Worm (Caenorhabditis elegans) whole organism, mixed stage, embryonic: ENCODE measurements around the gene let-858.
A peak's percentile ranks its signal among the peaks of the same experiment; 100 is the strongest.

Experiments used
- M03D4.4 ChIP-seq: sonication (generic microtip); optimal IDR thresholded peaks from 2 replicates; lab custom pipeline; 2017; ENCODE audit warnings: mild to moderate bottlenecking, missing genetic modification characterization, missing compliant biosample characterization
- bed-3 ChIP-seq: fragments of 200-800 bp; sonication (Bioruptor generic); optimal IDR thresholded peaks from 3 replicates; lab custom pipeline; 2018; ENCODE audit warnings: mild to moderate bottlenecking, missing genetic modification characterization, moderate library complexity, missing compliant biosample characterization
- blmp-1 ChIP-seq: fragments of 150-350 bp; optimal IDR thresholded peaks from 2 replicates; lab custom pipeline; 2014; ENCODE audit warnings: missing biosample characterization, missing genetic modification characterization
- ceh-39 ChIP-seq: fragments of 150-350 bp; optimal IDR thresholded peaks from 2 replicates; lab custom pipeline; 2014; ENCODE audit warnings: missing biosample characterization, missing genetic modification characterization
- ceh-43 ChIP-seq: fragments of 200-800 bp; sonication (Bioruptor generic); optimal IDR thresholded peaks from 2 replicates; lab custom pipeline; 2018; ENCODE audit warnings: mild to moderate bottlenecking, missing genetic modification characterization, moderate library complexity, missing compliant biosample characterization
- ceh-83 ChIP-seq: fragments of 200-800 bp; sonication (Bioruptor generic); optimal IDR thresholded peaks from 2 replicates; lab custom pipeline; 2018; ENCODE audit warnings: mild to moderate bottlenecking, missing genetic modification characterization, missing compliant biosample characterization
- ces-1 ChIP-seq: fragments of 150-350 bp; optimal IDR thresholded peaks from 2 replicates; lab custom pipeline; 2014; ENCODE audit warnings: missing biosample characterization, missing genetic modification reagents, missing genetic modification characterization
- cnd-1 ChIP-seq: fragments of 200-800 bp; sonication (Bioruptor generic); optimal IDR thresholded peaks from 2 replicates; lab custom pipeline; 2018; ENCODE audit warnings: mild to moderate bottlenecking, missing genetic modification characterization, missing compliant biosample characterization
- drap-1 ChIP-seq: fragments of 200-800 bp; sonication (Bioruptor generic); optimal IDR thresholded peaks from 3 replicates; lab custom pipeline; 2018; ENCODE audit warnings: mild to moderate bottlenecking, missing genetic modification characterization, missing compliant biosample characterization
- elt-1 ChIP-seq: sonication (generic microtip); optimal IDR thresholded peaks from 2 replicates; lab custom pipeline; 2017; ENCODE audit warnings: missing genetic modification characterization, mild to moderate bottlenecking, missing compliant biosample characterization, antibody characterized with exemption, moderate library complexity, borderline replicate concordance; ENCODE audit not compliant: insufficient read depth
- elt-3 ChIP-seq: fragments of 150-350 bp; optimal IDR thresholded peaks from 2 replicates; lab custom pipeline; 2014; ENCODE audit warnings: missing biosample characterization, missing genetic modification characterization
- hlh-1 ChIP-seq: fragments of 150-350 bp; optimal IDR thresholded peaks from 2 replicates; lab custom pipeline; 2014; ENCODE audit warnings: missing biosample characterization, missing genetic modification reagents, missing genetic modification characterization
- lin-13 ChIP-seq: fragments of 150-350 bp; optimal IDR thresholded peaks from 2 replicates; lab custom pipeline; 2014; ENCODE audit warnings: missing biosample characterization, missing genetic modification characterization
- lin-32 ChIP-seq: fragments of 200-800 bp; sonication (Bioruptor generic); optimal IDR thresholded peaks from 2 replicates; lab custom pipeline; 2018; ENCODE audit warnings: mild to moderate bottlenecking, missing genetic modification characterization, missing compliant biosample characterization
- lsy-2 ChIP-seq: fragments of 150-350 bp; optimal IDR thresholded peaks from 2 replicates; lab custom pipeline; 2014; ENCODE audit warnings: missing biosample characterization, missing genetic modification characterization
- mab-5 ChIP-seq: fragments of 150-350 bp; optimal IDR thresholded peaks from 2 replicates; lab custom pipeline; 2014; ENCODE audit warnings: missing biosample characterization, missing genetic modification characterization
- mls-2 ChIP-seq: sonication (generic microtip); optimal IDR thresholded peaks from 2 replicates; lab custom pipeline; 2016; ENCODE audit warnings: mild to moderate bottlenecking, missing genetic modification characterization, moderate library complexity, missing compliant biosample characterization
- nhr-2 ChIP-seq: fragments of 150-350 bp; optimal IDR thresholded peaks from 2 replicates; lab custom pipeline; 2014; ENCODE audit warnings: missing biosample characterization, missing genetic modification characterization
- nhr-237 ChIP-seq: fragments of 150-350 bp; optimal IDR thresholded peaks from 2 replicates; lab custom pipeline; 2014; ENCODE audit warnings: missing biosample characterization, missing genetic modification characterization
- nhr-28 ChIP-seq: fragments of 150-350 bp; optimal IDR thresholded peaks from 2 replicates; lab custom pipeline; 2014; ENCODE audit warnings: missing biosample characterization, missing genetic modification characterization
- nhr-76 ChIP-seq: sonication (generic microtip); optimal IDR thresholded peaks from 2 replicates; lab custom pipeline; 2017; ENCODE audit warnings: missing biosample characterization, missing genetic modification characterization
- pha-4 ChIP-seq: fragments of 150-350 bp; optimal IDR thresholded peaks from 2 replicates; lab custom pipeline; 2018; ENCODE audit warnings: missing biosample characterization, missing genetic modification reagents, missing genetic modification characterization
- snpc-4 ChIP-seq: fragments of 150-350 bp; optimal IDR thresholded peaks from 2 replicates; lab custom pipeline; 2014; ENCODE audit warnings: missing biosample characterization, missing genetic modification characterization
- sptf-1 ChIP-seq: sonication (generic microtip); optimal IDR thresholded peaks from 2 replicates; lab custom pipeline; 2017; ENCODE audit warnings: mild to moderate bottlenecking, missing genetic modification characterization, moderate library complexity, missing compliant biosample characterization
- tbx-8 ChIP-seq: fragments of 200-800 bp; sonication (Bioruptor generic); optimal IDR thresholded peaks from 2 replicates; lab custom pipeline; 2018; ENCODE audit warnings: mild to moderate bottlenecking, missing genetic modification characterization, moderate library complexity, missing compliant biosample characterization
- unc-120 ChIP-seq: sonication (generic microtip); optimal IDR thresholded peaks from 2 replicates; lab custom pipeline; 2017; ENCODE audit warnings: missing genetic modification characterization, missing compliant biosample characterization; ENCODE audit not compliant: poor library complexity, severe bottlenecking
- unc-39 ChIP-seq: fragments of 150-350 bp; optimal IDR thresholded peaks from 2 replicates; lab custom pipeline; 2014; ENCODE audit warnings: missing biosample characterization, missing genetic modification characterization
- unc-62 ChIP-seq: fragments of 150-350 bp; optimal IDR thresholded peaks from 2 replicates; lab custom pipeline; 2014; ENCODE audit warnings: missing biosample characterization, missing genetic modification reagents, missing genetic modification characterization
- zip-8 ChIP-seq: fragments of 150-350 bp; optimal IDR thresholded peaks from 2 replicates; lab custom pipeline; 2014; ENCODE audit warnings: missing biosample characterization, missing genetic modification characterization
- ztf-11 ChIP-seq: fragments of 150-350 bp; optimal IDR thresholded peaks from 2 replicates; lab custom pipeline; 2014; ENCODE audit warnings: missing biosample characterization, missing genetic modification characterization

The let-858 gene

ce11 chrII:10999109-10999508, 23.1 kb upstream of the let-858 start:
- TF ChIP-seq ceh-83 (GFP tag; lab: Kevin White, UChicago) (no peak), ces-1 (GFP tag; lab: Kevin White, UChicago) (peak; percentile 95)

- TF ChIP-seq nhr-28 (tag; lab: Kevin White, UChicago), result no peak
- no peak for TF ChIP-seq nhr-237
- TF ChIP-seq hlh-1 (tag; lab: Kevin White, UChicago), result no peak
- no peak for TF ChIP-seq ceh-83 (GFP tag; lab: Kevin White, UChicago)
- TF ChIP-seq M03D4.4 (tag; lab: Kevin White, UChicago), result no peak
- TF ChIP-seq tbx-8 (GFP tag; lab: Kevin White, UChicago), result no peak
- no peak for TF ChIP-seq elt-3
- no peak for TF ChIP-seq elt-1 (tag; lab: Kevin White, UChicago)
- no peak for TF ChIP-seq cnd-1 (tag; lab: Kevin White, UChicago)
- no peak for TF ChIP-seq nhr-76
- no peak for TF ChIP-seq unc-62 (GFP tag; lab: Kevin White, UChicago)
- no peak for TF ChIP-seq pha-4 (tag; lab: Kevin White, UChicago)
Measured at ce11 chrII:11004381-11004780, 17.8 kb upstream of the let-858 start.

ce11 chrII:11010914-11011313, 11.3 kb upstream of the let-858 start:
- no peak for TF ChIP-seq snpc-4 (tag; lab: Kevin White, UChicago)
- TF ChIP-seq hlh-1 (tag; lab: Kevin White, UChicago), result no peak
- TF ChIP-seq mls-2 (tag; lab: Kevin White, UChicago), result no peak
- TF ChIP-seq tbx-8 (GFP tag; lab: Kevin White, UChicago), result no peak
- no peak for TF ChIP-seq ceh-83 (GFP tag; lab: Kevin White, UChicago)
- TF ChIP-seq lin-13 (tag; lab: Kevin White, UChicago), result no peak
- TF ChIP-seq lin-32, result no peak
- TF ChIP-seq unc-39 (tag; lab: Kevin White, UChicago), result no peak
- no peak for TF ChIP-seq nhr-76
- TF ChIP-seq lsy-2, result no peak
- TF ChIP-seq ceh-43 (GFP tag; lab: Kevin White, UChicago), result no peak
- no peak for TF ChIP-seq ztf-11 (tag; lab: Kevin White, UChicago)
- TF ChIP-seq nhr-2 (tag; lab: Kevin White, UChicago), result no peak
- no peak for TF ChIP-seq mab-5 (tag; lab: Kevin White, UChicago)
- TF ChIP-seq blmp-1 (tag; lab: Kevin White, UChicago), result no peak
- TF ChIP-seq unc-120 (tag; lab: Kevin White, UChicago), result no peak
- TF ChIP-seq cnd-1 (tag; lab: Kevin White, UChicago), result no peak
- TF ChIP-seq drap-1, result no peak

ce11 chrII:11012532-11013179, 9.5 kb upstream of the let-858 start:
- TF ChIP-seq blmp-1 (tag; lab: Kevin White, UChicago) (no peak), hlh-1 (tag; lab: Kevin White, UChicago) (no peak), ceh-83 (GFP tag; lab: Kevin White, UChicago) (peak; percentile 17), unc-39 (tag; lab: Kevin White, UChicago) (no peak)

- no peak for TF ChIP-seq elt-1 (tag; lab: Kevin White, UChicago)
- TF ChIP-seq M03D4.4 (tag; lab: Kevin White, UChicago), result no peak
- TF ChIP-seq, all 35 proteins: peak for 0
Measured at ce11 chrII:11013667-11014066, 8.5 kb upstream of the let-858 start, which contains the start of gene col-81. Gene col-81, minus strand, starts transcription at chrII:11013767.

- TF ChIP-seq elt-1 (tag; lab: Kevin White, UChicago) (no peak), blmp-1 (tag; lab: Kevin White, UChicago) (no peak)
- TF ChIP-seq, all 35 proteins: peak for 0
Measured at ce11 chrII:11015210-11015609, 7.0 kb upstream of the let-858 start.

ce11 chrII:11015734-11016133, 6.4 kb upstream of the let-858 start:
- TF ChIP-seq ces-1 (GFP tag; lab: Kevin White, UChicago) (no peak), ceh-83 (GFP tag; lab: Kevin White, UChicago) (no peak), ceh-39 (tag; lab: Kevin White, UChicago) (no peak), elt-1 (tag; lab: Kevin White, UChicago) (no peak), bed-3 (GFP tag; lab: Kevin White, UChicago) (no peak), unc-62 (GFP tag; lab: Kevin White, UChicago) (no peak), lin-13 (tag; lab: Kevin White, UChicago) (no peak), lin-32 (no peak), mab-5 (tag; lab: Kevin White, UChicago) (no peak), nhr-28 (tag; lab: Kevin White, UChicago) (no peak), M03D4.4 (tag; lab: Kevin White, UChicago) (no peak), zip-8 (tag; lab: Kevin White, UChicago) (no peak), sptf-1 (no peak), cnd-1 (tag; lab: Kevin White, UChicago) (no peak), unc-120 (tag; lab: Kevin White, UChicago) (no peak)
